Fruit fly (Drosophila melanogaster): ENCODE results near the gene Had1.
A peak's percentile ranks its signal among the peaks of the same experiment; 100 is the strongest.

Had1 gene

DNA sequence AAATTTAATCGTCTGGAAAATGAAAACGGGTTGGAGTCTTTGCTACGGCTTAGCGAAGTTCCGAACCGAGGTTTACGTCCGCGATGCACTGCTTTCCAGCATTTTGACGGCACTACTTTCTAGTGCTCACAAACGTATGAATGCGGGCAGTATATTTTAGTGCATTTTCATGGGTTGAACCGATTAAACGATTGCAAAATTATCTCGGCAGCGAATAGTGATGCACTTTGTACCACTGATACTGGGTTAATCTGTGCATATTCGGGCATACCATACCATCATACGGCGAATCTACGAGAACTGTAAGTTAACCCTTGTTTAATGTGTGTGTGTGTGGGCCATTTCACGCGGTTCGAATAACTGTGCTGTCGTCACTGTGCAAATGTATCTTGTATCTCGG, 37.7 kb downstream of the Had1 start, which contains the start of gene Mfe2 (continued):
- TF ChIP-seq CG2712 (tag; optimal IDR thresholded peaks at IDR 0.05) (peak; percentile 41), CG17912 (GFP tag; optimal IDR thresholded peaks at IDR 0.05) (peak; percentile 38), Lhr (GFP tag; optimal IDR thresholded peaks at IDR 0.05) (peak; percentile 91), salm (tag; optimal IDR thresholded peaks at IDR 0.05) (no peak), lab (GFP tag; optimal IDR thresholded peaks at IDR 0.05) (no peak), CG2875 (GFP tag; optimal IDR thresholded peaks at IDR 0.05) (no peak), wdn (GFP tag; IDR thresholded peaks at IDR 0.05) (no peak), CG34422 (GFP tag; IDR thresholded peaks at IDR 0.05) (no peak), lilli (GFP tag; optimal IDR thresholded peaks at IDR 0.05) (peak; percentile 63), ken (GFP tag; IDR thresholded peaks at IDR 0.05) (peak; percentile 72), CG7357 (GFP tag; IDR thresholded peaks at IDR 0.05) (no peak), tap (tag; optimal IDR thresholded peaks at IDR 0.05) (no peak), usp (GFP tag; optimal IDR thresholded peaks at IDR 0.05) (no peak), knrl (GFP tag; IDR thresholded peaks at IDR 0.05; ENCODE audit: partially characterized antibody) (peak; percentile 55; the same call in 1 of the 3 replicates), bab2 (GFP tag; optimal IDR thresholded peaks at IDR 0.05) (peak; percentile 29), CG18764 (GFP tag; optimal IDR thresholded peaks at IDR 0.05) (peak; percentile 34), lbe (GFP tag; optimal IDR thresholded peaks at IDR 0.05) (no peak), tgo (GFP tag; IDR thresholded peaks at IDR 0.05) (peak; percentile 23; the same call in 1 of the 3 replicates), CG4820 (GFP tag; optimal IDR thresholded peaks at IDR 0.05) (peak; percentile 35), CG7372 (GFP tag; IDR thresholded peaks at IDR 0.05) (no peak), yki (optimal IDR thresholded peaks at IDR 0.05) (no peak), Poxn (GFP tag; IDR thresholded peaks at IDR 0.05) (no peak), Meics (GFP tag; optimal IDR thresholded peaks at IDR 0.05) (peak; percentile 25), MESR4 (GFP tag; optimal IDR thresholded peaks at IDR 0.05) (peak; percentile 87), CG14965 (GFP tag; optimal IDR thresholded peaks at IDR 0.05; ENCODE audit: borderline replicate concordance) (no peak), ranshi (GFP tag; IDR thresholded peaks at IDR 0.05) (peak; percentile 52; the same call in 1 of the 2 replicates), pb (GFP tag; optimal IDR thresholded peaks at IDR 0.05) (no peak), CG13123 (GFP tag; optimal IDR thresholded peaks at IDR 0.05) (peak; percentile 15), CG10979 (tag; optimal IDR thresholded peaks at IDR 0.05) (peak; percentile 6), Nf-YC (tag; optimal IDR thresholded peaks at IDR 0.05) (peak; percentile 24), Sox100B (GFP tag; optimal IDR thresholded peaks at IDR 0.05) (no peak), CG5180 (GFP tag; optimal IDR thresholded peaks at IDR 0.05) (peak; percentile 19), CG7786 (GFP tag; optimal IDR thresholded peaks at IDR 0.05) (peak; percentile 77), exex (tag; optimal IDR thresholded peaks at IDR 0.05) (peak; percentile 52), Mrtf (GFP tag; IDR thresholded peaks at IDR 0.05) (no peak), Camta (GFP tag; optimal IDR thresholded peaks at IDR 0.05) (peak; percentile 53), Mes4 (GFP tag; optimal IDR thresholded peaks at IDR 0.05) (peak; percentile 39), run (tag; optimal IDR thresholded peaks at IDR 0.05) (no peak), H2.0 (GFP tag; IDR thresholded peaks at IDR 0.05) (no peak), MBD-R2 (GFP tag; IDR thresholded peaks at IDR 0.05) (peak; percentile 66), unpg (GFP tag; optimal IDR thresholded peaks at IDR 0.05) (peak; percentile 36), Aef1 (GFP tag; IDR thresholded peaks at IDR 0.05) (no peak), B-H1 (GFP tag; IDR thresholded peaks at IDR 0.05) (no peak), HmgZ (tag; optimal IDR thresholded peaks at IDR 0.05) (peak; percentile 85), gce (GFP tag; IDR thresholded peaks at IDR 0.05) (no peak), CG1233 (GFP tag; optimal IDR thresholded peaks at IDR 0.05) (peak; percentile 43), CG13624 (GFP tag; optimal IDR thresholded peaks at IDR 0.05) (peak; percentile 62), Usf (GFP tag; optimal IDR thresholded peaks at IDR 0.05) (peak; percentile 32), Lim3 (GFP tag; IDR thresholded peaks at IDR 0.05) (no peak), insv (GFP tag; optimal IDR thresholded peaks at IDR 0.05) (peak in 1 of 2 experiments; percentile 56), hth (optimal IDR thresholded peaks at IDR 0.05) (no peak), Atf6 (GFP tag; IDR thresholded peaks at IDR 0.05) (no peak), stc (GFP tag; IDR thresholded peaks at IDR 0.05) (no peak)

Measured in whole organism, embryonic.